Worm (Caenorhabditis elegans): ENCODE data around the gene ham-2.

Gene ham-2

DNA sequence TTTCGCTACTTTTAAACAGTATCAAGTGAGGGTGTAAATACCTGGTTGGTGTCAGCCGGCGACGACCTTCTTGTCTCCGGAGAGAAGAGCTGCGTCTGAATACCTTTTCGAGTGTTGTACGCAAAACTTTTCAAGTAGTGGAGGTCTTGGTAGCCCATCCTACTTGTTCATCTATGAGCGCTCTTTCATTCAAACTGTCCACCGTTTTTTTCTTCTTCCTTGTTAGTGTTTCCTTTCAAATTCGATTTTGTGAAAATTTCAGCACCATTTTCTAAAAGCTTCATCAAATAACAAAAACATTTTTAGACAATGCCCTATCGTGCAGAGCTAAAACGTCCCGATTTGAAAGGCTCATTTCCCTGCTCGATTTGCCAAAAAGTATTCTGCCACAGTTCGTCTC lies at the start of gene ham-2:
TSS of gene ham-2 (plus strand) at position 301 of the 400 bp plus-strand sequence.
- TF ChIP-seq egl-27 (tag; optimal IDR thresholded peaks at IDR 0.05) (no peak), crh-2 (tag; optimal IDR thresholded peaks at IDR 0.05) (no peak), nhr-77 (tag; optimal IDR thresholded peaks at IDR 0.05) (no peak), ceh-16 (tag; optimal IDR thresholded peaks at IDR 0.05) (no peak), snpc-4 (tag; optimal IDR thresholded peaks at IDR 0.05) (no peak), unc-39 (tag; optimal IDR thresholded peaks at IDR 0.05) (no peak), dmd-4 (tag; optimal IDR thresholded peaks at IDR 0.05) (no peak), nhr-10 (tag; optimal IDR thresholded peaks at IDR 0.05) (no peak)

DNA sequence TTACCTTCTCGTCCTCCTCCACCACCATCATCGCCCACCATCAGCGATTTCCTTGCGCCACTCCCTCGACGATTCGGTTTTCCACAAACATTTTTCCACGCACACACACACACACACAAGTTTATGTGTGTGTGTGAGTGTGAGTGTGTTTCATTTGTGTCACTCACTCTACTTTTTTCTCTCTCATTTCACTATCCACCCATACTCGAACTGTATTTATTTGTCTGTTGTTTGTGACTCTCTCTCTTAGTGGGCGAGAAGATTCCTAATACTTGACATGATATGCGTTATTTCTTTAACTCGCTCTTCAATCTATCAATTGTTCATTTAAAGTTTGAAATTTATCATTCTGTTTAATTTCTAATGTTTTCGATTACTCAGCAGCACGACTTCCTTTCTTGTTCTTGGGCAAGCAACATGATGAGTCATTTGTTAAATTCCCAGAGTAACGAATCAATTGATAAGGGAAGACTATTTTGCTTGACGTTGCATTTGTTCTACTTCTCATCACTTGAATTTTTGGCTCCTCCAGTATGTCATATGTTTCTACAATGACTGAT lies 47.3 kb upstream of the ham-2 start:
- TF ChIP-seq blmp-1 (tag; optimal IDR thresholded peaks at IDR 0.05; ENCODE audit: insufficient read depth) = peak; percentile 19
- TF ChIP-seq nhr-129 (tag; optimal IDR thresholded peaks at IDR 0.05) = peak; percentile 84
- no peak for TF ChIP-seq aly-2 (tag; optimal IDR thresholded peaks at IDR 0.05)
- no peak for TF ChIP-seq nhr-10 (tag; optimal IDR thresholded peaks at IDR 0.05)
- peak; percentile 42 for TF ChIP-seq nhr-25 (tag; optimal IDR thresholded peaks at IDR 0.05)
- TF ChIP-seq C34F6.9 (tag; optimal IDR thresholded peaks at IDR 0.05) = no peak
- no peak for TF ChIP-seq skn-1 (tag; optimal IDR thresholded peaks at IDR 0.05)
- peak; percentile 43 for TF ChIP-seq sma-3 (GFP tag; optimal IDR thresholded peaks at IDR 0.05)
- TF ChIP-seq lsy-2 (tag; optimal IDR thresholded peaks at IDR 0.05) = no peak
- no peak for TF ChIP-seq lin-11 (tag; optimal IDR thresholded peaks at IDR 0.05)
- peak; percentile 34 for TF ChIP-seq crh-2 (tag; optimal IDR thresholded peaks at IDR 0.05)
- TF ChIP-seq fos-1 (tag; optimal IDR thresholded peaks at IDR 0.05) = peak; percentile 59
- peak; percentile 14 for TF ChIP-seq F13H6.1 (tag; optimal IDR thresholded peaks at IDR 0.05)

DNA sequence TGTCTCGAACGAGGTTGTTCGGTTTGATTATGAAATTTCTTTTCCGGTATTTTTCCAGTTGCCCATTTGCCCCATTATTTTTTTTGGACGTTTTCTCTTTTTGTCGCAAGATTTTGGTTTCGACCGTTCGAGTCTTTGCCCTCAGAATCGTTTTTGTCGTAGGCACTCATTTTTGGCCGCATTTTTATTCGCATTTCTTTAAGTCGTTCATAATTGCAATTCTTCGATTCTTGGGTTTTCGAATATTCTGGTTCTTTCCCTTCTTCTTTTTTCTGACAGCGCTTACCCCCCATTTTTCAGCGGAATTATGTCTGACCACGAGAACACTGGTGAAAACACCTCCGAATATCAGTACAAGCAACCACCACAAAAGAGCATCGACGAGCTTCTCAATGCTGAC lies 46.3 kb upstream of the ham-2 start, which contains the start of gene rhi-1:
TSS of gene rhi-1 (plus strand) at position 301 of the 400 bp plus-strand sequence.
- TF ChIP-seq elt-1 (tag; optimal IDR thresholded peaks at IDR 0.05) (no peak), lin-11 (tag; optimal IDR thresholded peaks at IDR 0.05) (no peak), R02D3.7 (tag; optimal IDR thresholded peaks at IDR 0.05) (no peak), sma-9 (GFP tag; optimal IDR thresholded peaks at IDR 0.05) (no peak), sma-9 (tag; optimal IDR thresholded peaks at IDR 0.05) (no peak), crh-2 (tag; optimal IDR thresholded peaks at IDR 0.05) (no peak), sem-4 (tag; optimal IDR thresholded peaks at IDR 0.05) (no peak), ceh-82 (tag; optimal IDR thresholded peaks at IDR 0.05) (no peak), lin-39 (tag; optimal IDR thresholded peaks at IDR 0.05) (no peak), unc-55 (GFP tag; optimal IDR thresholded peaks at IDR 0.05) (no peak), ztf-4 (tag; optimal IDR thresholded peaks at IDR 0.05) (no peak), sma-3 (GFP tag; optimal IDR thresholded peaks at IDR 0.05) (no peak), blmp-1 (tag; optimal IDR thresholded peaks at IDR 0.05; ENCODE audit: insufficient read depth) (no peak), nhr-77 (tag; optimal IDR thresholded peaks at IDR 0.05) (no peak), ztf-1 (GFP tag; conservative IDR thresholded peaks at IDR 0.05) (no peak), aly-2 (tag; optimal IDR thresholded peaks at IDR 0.05) (no peak), Y55F3AM.14 (GFP tag; optimal IDR thresholded peaks at IDR 0.05) (no peak)

DNA sequence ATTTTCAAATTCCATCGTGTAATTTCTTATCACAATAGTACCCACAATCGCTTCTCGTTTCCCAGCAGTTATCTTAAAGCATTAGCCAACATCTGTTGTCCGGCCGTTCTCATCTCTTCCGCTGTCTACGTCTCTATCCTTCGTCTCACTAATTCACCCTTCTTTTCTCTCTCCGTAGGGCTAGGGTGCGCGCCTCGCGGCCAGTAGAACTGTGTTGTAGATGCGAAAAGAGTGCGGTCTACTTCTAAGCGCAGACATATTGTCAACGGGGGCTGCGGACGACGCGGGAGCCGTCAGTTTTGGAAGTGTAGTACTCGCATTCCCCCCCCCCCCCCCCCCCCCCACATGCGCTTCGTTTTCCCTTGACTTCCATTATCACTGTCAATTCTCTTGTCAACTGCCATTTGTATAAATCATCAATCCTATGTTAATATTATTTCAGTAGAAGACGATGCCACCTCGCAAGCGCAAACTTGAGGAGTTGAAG lies 40.8 kb upstream of the ham-2 start, which contains the start of gene spr-3:
TSS of gene spr-3 (plus strand) at position 437 of the 487 bp plus-strand sequence.
- peak; percentile 3 for TF ChIP-seq unc-55 (GFP tag; optimal IDR thresholded peaks at IDR 0.05)
- TF ChIP-seq nhr-12 (tag; optimal IDR thresholded peaks at IDR 0.05) = no peak
- no peak for TF ChIP-seq ztf-11 (tag; optimal IDR thresholded peaks at IDR 0.05)
- TF ChIP-seq nhr-129 (tag; optimal IDR thresholded peaks at IDR 0.05) = no peak
- TF ChIP-seq mdl-1 (tag; optimal IDR thresholded peaks at IDR 0.05) = no peak
- no peak for TF ChIP-seq aly-2 (tag; optimal IDR thresholded peaks at IDR 0.05)
- TF ChIP-seq lin-39 (tag; optimal IDR thresholded peaks at IDR 0.05) = no peak
- TF ChIP-seq ZK546.5 (tag; optimal IDR thresholded peaks at IDR 0.05) = no peak

DNA sequence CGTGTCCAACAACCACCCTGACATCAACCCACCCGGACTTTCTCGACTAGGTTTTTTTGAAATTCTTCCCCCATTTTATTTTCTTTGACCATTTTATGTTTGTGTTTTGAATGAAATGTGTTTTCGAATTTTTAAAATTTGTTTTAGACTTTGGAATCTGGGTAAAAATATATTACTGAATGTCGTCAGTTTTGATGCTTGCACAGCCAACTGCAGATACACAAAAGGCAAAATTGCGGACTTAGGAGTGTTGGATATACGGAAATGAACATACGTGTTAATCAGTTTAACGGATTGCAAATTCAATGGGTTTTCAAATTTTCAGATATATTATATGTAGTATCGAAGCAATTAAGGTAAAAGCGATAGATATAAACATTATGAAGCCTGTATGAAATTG lies 37.7 kb upstream of the ham-2 start:
- TF ChIP-seq blmp-1 (tag; optimal IDR thresholded peaks at IDR 0.05; ENCODE audit: insufficient read depth) = no peak
- TF ChIP-seq zag-1 (tag; optimal IDR thresholded peaks at IDR 0.05) = no peak
- no peak for TF ChIP-seq ceh-16 (tag; optimal IDR thresholded peaks at IDR 0.05)
- no peak for TF ChIP-seq mdl-1 (tag; optimal IDR thresholded peaks at IDR 0.05)
- peak; percentile 5 for TF ChIP-seq nhr-129 (tag; optimal IDR thresholded peaks at IDR 0.05)
- peak in 1 of 2 experiments; percentile 38 for TF ChIP-seq lsy-2 (tag; optimal IDR thresholded peaks at IDR 0.05)
- no peak for TF ChIP-seq R02D3.7 (tag; optimal IDR thresholded peaks at IDR 0.05)
- TF ChIP-seq nhr-25 (tag; optimal IDR thresholded peaks at IDR 0.05) = no peak
- TF ChIP-seq nhr-77 (tag; optimal IDR thresholded peaks at IDR 0.05) = no peak
- TF ChIP-seq F13H6.1 (tag; optimal IDR thresholded peaks at IDR 0.05) = no peak
- TF ChIP-seq sma-9 (GFP tag; optimal IDR thresholded peaks at IDR 0.05) = peak; percentile 21
- TF ChIP-seq sma-9 (tag; optimal IDR thresholded peaks at IDR 0.05) = no peak
- TF ChIP-seq nhr-10 (tag; optimal IDR thresholded peaks at IDR 0.05) = no peak
- no peak for TF ChIP-seq sma-3 (GFP tag; optimal IDR thresholded peaks at IDR 0.05)
- peak; percentile 37 for TF ChIP-seq unc-55 (GFP tag; optimal IDR thresholded peaks at IDR 0.05)
- TF ChIP-seq alr-1 (tag; optimal IDR thresholded peaks at IDR 0.05) = no peak
- no peak for TF ChIP-seq sem-4 (tag; optimal IDR thresholded peaks at IDR 0.05)
- no peak for TF ChIP-seq ama-1 (optimal IDR thresholded peaks at IDR 0.05)
- TF ChIP-seq nhr-23 (tag; optimal IDR thresholded peaks at IDR 0.05) = no peak
- TF ChIP-seq ZK546.5 (tag; optimal IDR thresholded peaks at IDR 0.05) = no peak
- no peak for TF ChIP-seq nhr-12 (tag; optimal IDR thresholded peaks at IDR 0.05)
- no peak for TF ChIP-seq skn-1 (tag; optimal IDR thresholded peaks at IDR 0.05)
- no peak for TF ChIP-seq snpc-4 (tag; optimal IDR thresholded peaks at IDR 0.05)
- TF ChIP-seq ceh-82 (tag; optimal IDR thresholded peaks at IDR 0.05) = no peak
- TF ChIP-seq unc-39 (tag; optimal IDR thresholded peaks at IDR 0.05) = no peak
- no peak for TF ChIP-seq gmeb-1 (tag; optimal IDR thresholded peaks at IDR 0.05)
- TF ChIP-seq Y55F3AM.14 (GFP tag; optimal IDR thresholded peaks at IDR 0.05) = no peak
- no peak for TF ChIP-seq peb-1 (tag; optimal IDR thresholded peaks at IDR 0.05)
- no peak for TF ChIP-seq ztf-1 (GFP tag; conservative IDR thresholded peaks at IDR 0.05)
- TF ChIP-seq lin-39 (tag; optimal IDR thresholded peaks at IDR 0.05) = no peak
- no peak for TF ChIP-seq dmd-4 (tag; optimal IDR thresholded peaks at IDR 0.05)
- TF ChIP-seq aly-2 (tag; optimal IDR thresholded peaks at IDR 0.05) = no peak

Data from whole organism, L2 larva.